Worm (Caenorhabditis elegans): ENCODE results near the gene dhhc-9.

dhhc-9 gene

DNA sequence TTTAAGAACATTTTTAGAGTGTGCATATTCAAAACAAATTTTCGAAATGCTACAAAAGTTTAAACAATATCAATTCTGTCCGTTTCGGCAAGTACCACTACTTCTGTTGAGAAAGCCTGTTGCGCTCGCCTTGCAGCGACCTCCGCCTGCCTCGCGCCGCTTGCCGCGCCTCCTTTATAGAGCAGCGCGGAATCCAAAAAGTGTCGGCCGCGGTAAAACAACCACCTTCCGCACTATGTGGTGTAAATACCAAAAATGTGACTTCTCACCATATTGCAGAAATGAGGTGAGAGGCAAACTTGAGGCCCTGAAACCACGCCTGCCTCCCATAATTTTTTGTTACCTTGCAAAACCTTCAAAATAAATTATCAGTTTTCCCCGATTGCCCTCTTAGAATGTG, 48.9 kb downstream of the dhhc-9 start:
- TF ChIP-seq T23F11.4 (GFP tag; optimal IDR thresholded peaks at IDR 0.05), result no peak
- no peak for TF ChIP-seq tbx-2 (tag; optimal IDR thresholded peaks at IDR 0.05)
- TF ChIP-seq mec-3 (tag; optimal IDR thresholded peaks at IDR 0.05; ENCODE audit: borderline replicate concordance), result no peak
- TF ChIP-seq elt-2 (tag; optimal IDR thresholded peaks at IDR 0.05), result no peak
- no peak for TF ChIP-seq che-1 (tag; optimal IDR thresholded peaks at IDR 0.05)
- TF ChIP-seq ceh-24 (tag; optimal IDR thresholded peaks at IDR 0.05), result no peak
- TF ChIP-seq ceh-6 (GFP tag; optimal IDR thresholded peaks at IDR 0.05), result no peak
- TF ChIP-seq ceh-45 (GFP tag; IDR thresholded peaks at IDR 0.05), result no peak
- TF ChIP-seq nhr-11 (tag; optimal IDR thresholded peaks at IDR 0.05), result no peak
- TF ChIP-seq unc-55 (GFP tag; optimal IDR thresholded peaks at IDR 0.05), result no peak
